Fruit fly (Drosophila melanogaster): ENCODE measurements around the gene Eig71Ee.

Gene Eig71Ee

dm6 chr3L:15625676-15626414 lies 30.0 kb downstream of the Eig71Ee start (continued):
- TF ChIP-seq crp (GFP tag; optimal IDR thresholded peaks at IDR 0.05) (peak in 1 of 2 experiments; percentile 43), pb (GFP tag; optimal IDR thresholded peaks at IDR 0.05) (peak; percentile 12), grau (tag; optimal IDR thresholded peaks at IDR 0.05) (peak; percentile 94), Six4 (GFP tag; optimal IDR thresholded peaks at IDR 0.05) (peak; percentile 83), z (GFP tag; IDR thresholded peaks at IDR 0.05) (no peak), disco-r (GFP tag; optimal IDR thresholded peaks at IDR 0.05) (no peak), stc (GFP tag; IDR thresholded peaks at IDR 0.05) (peak; percentile 87), MESR4 (GFP tag; optimal IDR thresholded peaks at IDR 0.05) (no peak), Xrp1 (GFP tag; IDR thresholded peaks at IDR 0.05) (peak; percentile 84), ems (GFP tag; optimal IDR thresholded peaks at IDR 0.05) (peak; percentile 40), zen (tag; optimal IDR thresholded peaks at IDR 0.05) (peak; percentile 79), PHDP (tag; optimal IDR thresholded peaks at IDR 0.05) (peak; percentile 95), CG10959 (GFP tag; IDR thresholded peaks at IDR 0.05) (peak; percentile 7; the same call in 1 of the 2 replicates), Hey (tag; optimal IDR thresholded peaks at IDR 0.05) (no peak), Opbp (GFP tag; IDR thresholded peaks at IDR 0.05; ENCODE audit: partially characterized antibody) (no peak), fd96Cb (tag; optimal IDR thresholded peaks at IDR 0.05) (peak; percentile 97), CG8089 (GFP tag; optimal IDR thresholded peaks at IDR 0.05) (no peak), CG1602 (GFP tag; optimal IDR thresholded peaks at IDR 0.05) (peak; percentile 88), CG18011 (GFP tag; optimal IDR thresholded peaks at IDR 0.05) (peak; percentile 50), Abd-B (GFP tag; optimal IDR thresholded peaks at IDR 0.05) (peak; percentile 95), Sox100B (GFP tag; optimal IDR thresholded peaks at IDR 0.05) (peak; percentile 97), CG5180 (GFP tag; optimal IDR thresholded peaks at IDR 0.05) (peak; percentile 82), CrebB (tag; optimal IDR thresholded peaks at IDR 0.05) (peak; percentile 52), ken (GFP tag; IDR thresholded peaks at IDR 0.05) (peak; percentile 63; the same call in 2 of the 3 replicates), toy (GFP tag; IDR thresholded peaks at IDR 0.05) (peak; percentile 37; the same call in 1 of the 2 replicates), ATbp (GFP tag; optimal IDR thresholded peaks at IDR 0.05) (peak; percentile 92), D19B (GFP tag; optimal IDR thresholded peaks at IDR 0.05) (peak; percentile 78), CG30020 (tag; optimal IDR thresholded peaks at IDR 0.05) (peak; percentile 69), Lim3 (GFP tag; IDR thresholded peaks at IDR 0.05) (no peak), cato (GFP tag; optimal IDR thresholded peaks at IDR 0.05; ENCODE audit: borderline replicate concordance) (peak; percentile 66), ham (GFP tag; IDR thresholded peaks at IDR 0.05) (no peak), H15 (GFP tag; IDR thresholded peaks at IDR 0.05) (peak; percentile 76), sens (GFP tag) (peak; percentile 93), CG13424 (tag; optimal IDR thresholded peaks at IDR 0.05) (peak; percentile 94), GATAe (GFP tag; conservative IDR thresholded peaks at IDR 0.05) (peak; percentile 41; the same call in 1 of the 2 replicates), bowl (GFP tag; IDR thresholded peaks at IDR 0.05) (0 out of 2 replicates have a peak, but pooled peaks have one; percentile 11), Ets65A (GFP tag) (peak; percentile 39), sc (optimal IDR thresholded peaks at IDR 0.05) (no peak), sc (GFP tag; optimal IDR thresholded peaks at IDR 0.05) (peak; percentile 90), CG17186 (GFP tag; optimal IDR thresholded peaks at IDR 0.05) (peak; percentile 17), nmo (GFP tag; optimal IDR thresholded peaks at IDR 0.05) (peak; percentile 98), Asciz (GFP tag; optimal IDR thresholded peaks at IDR 0.05) (peak; percentile 91), CG12219 (GFP tag; optimal IDR thresholded peaks at IDR 0.05) (peak; percentile 67), sd (tag; optimal IDR thresholded peaks at IDR 0.05) (peak; percentile 59), sob (GFP tag; IDR thresholded peaks at IDR 0.05) (peak; percentile 76), Aef1 (GFP tag; IDR thresholded peaks at IDR 0.05) (peak; percentile 78), sens-2 (GFP tag; IDR thresholded peaks at IDR 0.05) (peak; percentile 69), CG8924 (tag; optimal IDR thresholded peaks at IDR 0.05) (peak; percentile 95), CG6654 (GFP tag; optimal IDR thresholded peaks at IDR 0.05) (peak; percentile 87)
